Worm (Caenorhabditis elegans) whole organism, L1 larva: ENCODE measurements around the gene K05F1.6.

ENCODE experiments used
- blmp-1 ChIP-seq: fragments of 150-350 bp; optimal IDR thresholded peaks from 2 replicates; lab custom pipeline; 2014; ENCODE audit warnings: missing biosample characterization, missing genetic modification characterization
- jun-1 ChIP-seq: fragments of 150-350 bp; optimal IDR thresholded peaks from 2 replicates; lab custom pipeline; 2014; ENCODE audit warnings: missing biosample characterization, missing genetic modification reagents, missing genetic modification characterization
- lin-15B ChIP-seq: fragments of 150-350 bp; sonication (generic microtip); optimal IDR thresholded peaks from 3 replicates; lab custom pipeline; 2014; ENCODE audit warnings: missing biosample characterization, missing genetic modification characterization
- mab-9 ChIP-seq: fragments of 200-800 bp; sonication (Bioruptor generic); IDR thresholded peaks from 2 replicates; pipeline ENCODE4 v1.3.6; 2022; ENCODE audit warnings: missing genetic modification reagents, missing genetic modification characterization, missing compliant biosample characterization
- nhr-12 ChIP-seq: sonication (generic microtip); optimal IDR thresholded peaks from 2 replicates; lab custom pipeline; 2017; ENCODE audit warnings: missing biosample characterization, missing genetic modification characterization
- nhr-237 ChIP-seq: fragments of 150-350 bp; optimal IDR thresholded peaks from 2 replicates; lab custom pipeline; 2014; ENCODE audit warnings: missing biosample characterization, missing genetic modification characterization
- nhr-77 ChIP-seq: fragments of 150-350 bp; optimal IDR thresholded peaks from 2 replicates; lab custom pipeline; 2014; ENCODE audit warnings: missing biosample characterization, missing genetic modification characterization
- nhr-90 ChIP-seq: sonication (generic microtip); optimal IDR thresholded peaks from 2 replicates; lab custom pipeline; 2016; ENCODE audit warnings: mild to moderate bottlenecking, missing genetic modification characterization, missing compliant biosample characterization; ENCODE audit not compliant: poor library complexity
- snpc-4 ChIP-seq: fragments of 150-350 bp; optimal IDR thresholded peaks from 2 replicates; lab custom pipeline; 2014; ENCODE audit warnings: missing biosample characterization, missing genetic modification characterization
- sptf-1 ChIP-seq: fragments of 150-350 bp; optimal IDR thresholded peaks from 2 replicates; lab custom pipeline; 2014; ENCODE audit warnings: missing biosample characterization, missing genetic modification characterization
- unc-30 ChIP-seq: sonication (generic microtip); optimal IDR thresholded peaks from 2 replicates; lab custom pipeline; 2017; ENCODE audit warnings: missing biosample characterization, missing genetic modification characterization

ce11 chrII:5799553-5799952, 17.2 kb downstream of the K05F1.6 start, which contains the start of gene K05F1.8:
- no peak for TF ChIP-seq nhr-77
- no peak for TF ChIP-seq jun-1 (tag; lab: Kevin White, UChicago)
- TF ChIP-seq blmp-1 (tag; lab: Kevin White, UChicago): no peak
- no peak for TF ChIP-seq unc-30 (tag; lab: Kevin White, UChicago)
- no peak for TF ChIP-seq nhr-12 (tag; lab: Kevin White, UChicago)
- TF ChIP-seq lin-15B (tag; lab: Kevin White, UChicago): no peak
- TF ChIP-seq sptf-1 (tag; lab: Kevin White, UChicago): no peak
- TF ChIP-seq snpc-4 (tag; lab: Kevin White, UChicago): no peak
- TF ChIP-seq mab-9 (GFP tag; lab: Robert Waterston, UW): no peak
- TF ChIP-seq nhr-90 (tag; lab: Kevin White, UChicago): no peak
- TF ChIP-seq nhr-237 (tag; lab: Kevin White, UChicago): no peak
